Fruit fly (Drosophila melanogaster) whole organism, adult: ENCODE measurements around the gene Polr3H.
A peak's percentile ranks its signal among the peaks of the same experiment; 100 is the strongest.

Source experiments
- CG12768 ChIP-seq: fragments of 200-800 bp; sonication (Bioruptor generic); optimal IDR thresholded peaks from 2 replicates; lab custom pipeline; 2017; ENCODE audit warnings: missing biosample characterization, missing genetic modification characterization, mild to moderate bottlenecking, moderate library complexity, missing genetic modification reagents
- CG1620 ChIP-seq: fragments of 200-800 bp; sonication (Bioruptor generic); optimal IDR thresholded peaks from 2 replicates; lab custom pipeline; 2016; ENCODE audit warnings: missing biosample characterization, missing genetic modification characterization
- CG33017 ChIP-seq: fragments of 200-800 bp; sonication (Bioruptor generic); optimal IDR thresholded peaks from 2 replicates; lab custom pipeline; 2018; ENCODE audit warnings: missing biosample characterization, mild to moderate bottlenecking, missing genetic modification characterization, moderate library complexity
- CG5204 ChIP-seq: fragments of 200-800 bp; sonication (Bioruptor generic); optimal IDR thresholded peaks from 2 replicates; lab custom pipeline; 2016; ENCODE audit warnings: missing biosample characterization, missing genetic modification characterization
- CG7045 ChIP-seq: fragments of 200-800 bp; sonication (Bioruptor generic); optimal IDR thresholded peaks from 2 replicates; lab custom pipeline; 2017; ENCODE audit warnings: missing biosample characterization, mild to moderate bottlenecking, missing genetic modification characterization
- Clk ChIP-seq: fragments of 200-800 bp; sonication (Bioruptor generic); optimal IDR thresholded peaks from 2 replicates; lab custom pipeline; 2017; ENCODE audit warnings: missing biosample characterization, missing genetic modification characterization
- Mnt ChIP-seq: fragments of 200-800 bp; sonication (Bioruptor generic); optimal IDR thresholded peaks from 2 replicates; lab custom pipeline; 2016; ENCODE audit warnings: missing biosample characterization, mild to moderate bottlenecking, missing genetic modification characterization
- cic ChIP-seq: fragments of 200-800 bp; sonication (Bioruptor generic); optimal IDR thresholded peaks from 2 replicates; lab custom pipeline; 2017; ENCODE audit warnings: missing biosample characterization, mild to moderate bottlenecking, missing genetic modification characterization, moderate library complexity

dm6 chr3L:11656189-11656588 is 7.6 kb downstream of the Polr3H start:
- TF ChIP-seq CG5204 (GFP tag; lab: Kevin White, UChicago) (peak; percentile 52), CG33017 (tag; lab: Kevin White, UChicago) (peak; percentile 77), CG7045 (GFP tag; lab: Kevin White, UChicago) (peak; percentile 64), CG1620 (GFP tag; lab: Kevin White, UChicago) (no peak), Clk (GFP tag; lab: Kevin White, UChicago) (peak; percentile 40), cic (GFP tag; lab: Kevin White, UChicago) (no peak), Mnt (peak; percentile 3), CG12768 (GFP tag; lab: Kevin White, UChicago) (peak; percentile 75)
